Fruit fly (Drosophila melanogaster) whole organism, embryonic: ENCODE data around the gene Jon25Bi.

ENCODE experiments used
- B-H2 ChIP-seq: fragments of 200-800 bp; sonication (Bioruptor generic); optimal IDR thresholded peaks from 2 replicates; lab custom pipeline; 2018; ENCODE audit warnings: missing biosample characterization, mild to moderate bottlenecking, missing genetic modification characterization
- BtbVII ChIP-seq: fragments of 200-800 bp; sonication (Bioruptor generic); optimal IDR thresholded peaks from 3 replicates; lab custom pipeline; 2017; ENCODE audit warnings: missing biosample characterization, mild to moderate bottlenecking, missing genetic modification characterization
- CG10147 ChIP-seq: fragments of 200-800 bp; sonication (Bioruptor generic); optimal IDR thresholded peaks from 2 replicates; lab custom pipeline; 2019; ENCODE audit warnings: missing biosample characterization, mild to moderate bottlenecking, missing genetic modification characterization, moderate library complexity
- CG12391 ChIP-seq: fragments of 200-800 bp; sonication (Bioruptor generic); optimal IDR thresholded peaks from 3 replicates; lab custom pipeline; 2018; ENCODE audit warnings: missing biosample characterization, mild to moderate bottlenecking, missing genetic modification characterization, moderate library complexity
- CG12744 ChIP-seq: fragments of 200-800 bp; sonication (Bioruptor generic); optimal IDR thresholded peaks from 2 replicates; lab custom pipeline; 2016; ENCODE audit warnings: missing biosample characterization, missing genetic modification characterization
- CG13424 ChIP-seq: fragments of 200-800 bp; sonication (Bioruptor generic); optimal IDR thresholded peaks from 2 replicates; lab custom pipeline; 2019; ENCODE audit warnings: missing biosample characterization, mild to moderate bottlenecking, missing genetic modification characterization, moderate library complexity
- CG13624 ChIP-seq: fragments of 200-800 bp; sonication (Bioruptor generic); optimal IDR thresholded peaks from 2 replicates; lab custom pipeline; 2016; ENCODE audit warnings: missing biosample characterization, missing genetic modification characterization
- CG17328 ChIP-seq: fragments of 200-800 bp; sonication (Bioruptor generic); IDR thresholded peaks from 2 replicates; pipeline ENCODE4 v1.3.6; 2022; ENCODE audit warnings: missing biosample characterization, missing genetic modification characterization
- CG17912 ChIP-seq: fragments of 200-800 bp; sonication (Bioruptor generic); optimal IDR thresholded peaks from 2 replicates; lab custom pipeline; 2018; ENCODE audit warnings: missing biosample characterization, mild to moderate bottlenecking, missing genetic modification characterization
- CG2129 ChIP-seq: fragments of 200-800 bp; sonication (Bioruptor generic); IDR thresholded peaks from 2 replicates; pipeline ENCODE4 v1.3.6; 2022; ENCODE audit warnings: missing biosample characterization, missing genetic modification characterization; ENCODE audit not compliant: partially characterized antibody
- CG2202 ChIP-seq: fragments of 200-800 bp; sonication (Bioruptor generic); optimal IDR thresholded peaks from 2 replicates; lab custom pipeline; 2018; ENCODE audit warnings: missing biosample characterization, mild to moderate bottlenecking, missing genetic modification characterization
- CG30431 ChIP-seq: fragments of 200-800 bp; sonication (Bioruptor generic); optimal IDR thresholded peaks from 2 replicates; lab custom pipeline; 2017; ENCODE audit warnings: missing biosample characterization, missing genetic modification characterization
- CG32532 ChIP-seq: fragments of 200-800 bp; sonication (Bioruptor generic); IDR thresholded peaks from 2 replicates; pipeline ENCODE4 v1.3.6; 2022; ENCODE audit warnings: missing biosample characterization, missing genetic modification characterization
- CG32767 ChIP-seq: fragments of 200-800 bp; sonication (Bioruptor generic); IDR thresholded peaks from 2 replicates; pipeline ENCODE4 v1.3.6; 2022; ENCODE audit warnings: missing biosample characterization, missing genetic modification characterization
- CG3281 ChIP-seq: fragments of 200-800 bp; sonication (Bioruptor generic); optimal IDR thresholded peaks from 3 replicates; lab custom pipeline; 2017; ENCODE audit warnings: missing biosample characterization, mild to moderate bottlenecking, missing genetic modification characterization
- CG3726 ChIP-seq: fragments of 200-800 bp; sonication (Bioruptor generic); IDR thresholded peaks from 3 replicates; pipeline ENCODE4, ENCODE4 v1.3.6; 2022; ENCODE audit warnings: missing biosample characterization, missing genetic modification characterization
- CG4360 ChIP-seq: fragments of 200-800 bp; sonication (Bioruptor generic); IDR thresholded peaks from 2 replicates; pipeline ENCODE4 v1.3.6; 2022; ENCODE audit warnings: missing biosample characterization, missing genetic modification characterization
- CG6175 ChIP-seq: fragments of 200-800 bp; sonication (Bioruptor generic); IDR thresholded peaks from 3 replicates; pipeline ENCODE4 v1.3.6; 2022; ENCODE audit warnings: missing biosample characterization, missing genetic modification characterization
- CG7556 ChIP-seq: fragments of 200-800 bp; sonication (Bioruptor generic); optimal IDR thresholded peaks from 2 replicates; lab custom pipeline; 2017; ENCODE audit warnings: missing biosample characterization, mild to moderate bottlenecking, missing genetic modification characterization
- CG8359 ChIP-seq: fragments of 200-800 bp; sonication (Bioruptor generic); optimal IDR thresholded peaks from 2 replicates; lab custom pipeline; 2017; ENCODE audit warnings: missing biosample characterization, mild to moderate bottlenecking, missing genetic modification characterization, borderline replicate concordance
- Dp ChIP-seq: fragments of 200-800 bp; sonication (Bioruptor generic); optimal IDR thresholded peaks from 2 replicates; lab custom pipeline; 2018; ENCODE audit warnings: missing biosample characterization, mild to moderate bottlenecking, missing genetic modification characterization, moderate library complexity
- Elba2 ChIP-seq: fragments of 200-800 bp; sonication (Bioruptor generic); optimal IDR thresholded peaks from 3 replicates; lab custom pipeline; 2016; ENCODE audit warnings: missing biosample characterization, missing genetic modification characterization
- Ets97D ChIP-seq: fragments of 200-800 bp; sonication (Bioruptor generic); optimal IDR thresholded peaks from 3 replicates; lab custom pipeline; 2016; ENCODE audit warnings: missing biosample characterization, missing genetic modification characterization
- Hmx ChIP-seq: fragments of 200-800 bp; sonication (Bioruptor generic); optimal IDR thresholded peaks from 2 replicates; lab custom pipeline; 2016; ENCODE audit warnings: missing biosample characterization, missing genetic modification characterization
- MESR4 ChIP-seq: fragments of 200-800 bp; sonication (Bioruptor generic); optimal IDR thresholded peaks from 2 replicates; lab custom pipeline; 2018; ENCODE audit warnings: missing biosample characterization, mild to moderate bottlenecking, missing genetic modification characterization, moderate library complexity
- Max ChIP-seq: fragments of 200-800 bp; sonication (Bioruptor generic); optimal IDR thresholded peaks from 2 replicates; lab custom pipeline; 2016; ENCODE audit warnings: missing biosample characterization, mild to moderate bottlenecking, missing genetic modification characterization
- Sry-β ChIP-seq: fragments of 200-800 bp; sonication (Bioruptor generic); optimal IDR thresholded peaks from 2 replicates; lab custom pipeline; 2018; ENCODE audit warnings: missing biosample characterization, mild to moderate bottlenecking, missing genetic modification characterization, moderate library complexity
- Taf1 ChIP-seq: fragments of 200-800 bp; sonication (Bioruptor generic); IDR thresholded peaks from 2 replicates; pipeline ENCODE4 v1.3.6; 2022; ENCODE audit warnings: missing biosample characterization, missing genetic modification characterization
- aop ChIP-seq: fragments of 200-800 bp; sonication (Bioruptor generic); IDR thresholded peaks from 2 replicates; pipeline ENCODE4 v1.3.6; 2022; ENCODE audit warnings: missing biosample characterization, missing genetic modification characterization
- cas ChIP-seq: fragments of 200-800 bp; sonication (Bioruptor generic); IDR thresholded peaks from 2 replicates; pipeline ENCODE4 v1.3.6; 2022; ENCODE audit warnings: missing biosample characterization, missing genetic modification characterization
- caup ChIP-seq: fragments of 200-800 bp; sonication (Bioruptor generic); optimal IDR thresholded peaks from 3 replicates; lab custom pipeline; 2017; ENCODE audit warnings: missing biosample characterization, mild to moderate bottlenecking, missing genetic modification characterization, moderate library complexity; ENCODE audit not compliant: severe bottlenecking
- chm ChIP-seq: fragments of 200-800 bp; sonication (Bioruptor generic); IDR thresholded peaks from 2 replicates; pipeline ENCODE4 v1.3.6; 2022; ENCODE audit warnings: missing biosample characterization, missing genetic modification characterization
- crc ChIP-seq: fragments of 200-800 bp; sonication (Bioruptor generic); optimal IDR thresholded peaks from 2 replicates; lab custom pipeline; 2016; ENCODE audit warnings: missing biosample characterization, missing genetic modification characterization
- croc ChIP-seq: fragments of 200-800 bp; sonication (Bioruptor generic); conservative IDR thresholded peaks from 3 replicates; pipeline ENCODE4 v1.3.6; 2022; ENCODE audit warnings: missing biosample characterization, missing genetic modification characterization
- da ChIP-seq: fragments of 200-800 bp; sonication (Bioruptor generic); optimal IDR thresholded peaks from 2 replicates; lab custom pipeline; 2016; ENCODE audit warnings: missing biosample characterization, missing genetic modification characterization
- dm ChIP-seq: fragments of 200-800 bp; sonication (Bioruptor generic); optimal IDR thresholded peaks from 3 replicates; lab custom pipeline; 2016; ENCODE audit warnings: missing biosample characterization, missing genetic modification characterization
- emc ChIP-seq: fragments of 200-800 bp; sonication (Bioruptor generic); optimal IDR thresholded peaks from 2 replicates; lab custom pipeline; 2016; ENCODE audit warnings: missing biosample characterization, missing genetic modification characterization
- fd96Cb ChIP-seq: fragments of 200-800 bp; sonication (Bioruptor generic); optimal IDR thresholded peaks from 2 replicates; lab custom pipeline; 2018; ENCODE audit warnings: missing biosample characterization, mild to moderate bottlenecking, missing genetic modification characterization, moderate library complexity
- grau ChIP-seq: fragments of 200-800 bp; optimal IDR thresholded peaks from 3 replicates; lab custom pipeline; 2019; ENCODE audit warnings: missing biosample characterization, mild to moderate bottlenecking, missing genetic modification characterization, moderate library complexity
- gt ChIP-seq: fragments of 200-800 bp; sonication (Bioruptor generic); IDR thresholded peaks from 2 replicates; pipeline ENCODE4 v1.3.6; 2022; ENCODE audit warnings: missing biosample characterization, missing genetic modification characterization
- hb ChIP-seq: fragments of 200-800 bp; sonication (Bioruptor generic); IDR thresholded peaks from 3 replicates; pipeline ENCODE4 v1.3.6; 2022; ENCODE audit warnings: missing biosample characterization, missing genetic modification characterization; ENCODE audit not compliant: partially characterized antibody
- lov ChIP-seq, 2 experiments: fragments of 200-800 bp in 1 of 2; fragments of >200 bp in 1 of 2; sonication (Bioruptor generic) in 1 of 2; IDR thresholded peaks in 1 of 2; optimal IDR thresholded peaks in 1 of 2; 2 replicates in 1 of 2; 3 replicates in 1 of 2; pipeline versions ENCODE4 v1.3.6 to Lab custom; 2017 to 2022; ENCODE audit warnings: missing biosample characterization in 1 of 2, missing genetic modification characterization in 1 of 2
- otp ChIP-seq: fragments of 200-800 bp; sonication (Bioruptor generic); IDR thresholded peaks from 3 replicates; pipeline ENCODE4, ENCODE4 v1.3.6; 2022; ENCODE audit warnings: missing biosample characterization, missing genetic modification characterization
- run ChIP-seq: fragments of 200-800 bp; sonication (Bioruptor generic); optimal IDR thresholded peaks from 3 replicates; lab custom pipeline; 2018; ENCODE audit warnings: missing biosample characterization, mild to moderate bottlenecking, missing genetic modification characterization
- scrt ChIP-seq: fragments of 200-800 bp; sonication (Bioruptor generic); optimal IDR thresholded peaks from 2 replicates; lab custom pipeline; 2018; ENCODE audit warnings: missing biosample characterization, mild to moderate bottlenecking, missing genetic modification characterization, moderate library complexity
- slou ChIP-seq: fragments of 200-800 bp; sonication (Bioruptor generic); optimal IDR thresholded peaks from 3 replicates; lab custom pipeline; 2016; ENCODE audit warnings: missing biosample characterization, missing genetic modification characterization
- sqz ChIP-seq: fragments of 200-800 bp; sonication (Bioruptor generic); optimal IDR thresholded peaks from 3 replicates; lab custom pipeline; 2018; ENCODE audit warnings: missing biosample characterization, mild to moderate bottlenecking, missing genetic modification characterization
- trh ChIP-seq: fragments of 200-800 bp; sonication (Bioruptor generic); optimal IDR thresholded peaks from 2 replicates; lab custom pipeline; 2016; ENCODE audit warnings: missing biosample characterization, missing genetic modification characterization
- unc-4 ChIP-seq: fragments of 200-800 bp; sonication (Bioruptor generic); IDR thresholded peaks from 2 replicates; pipeline ENCODE4 v1.3.6; 2022; ENCODE audit warnings: missing biosample characterization, missing genetic modification characterization; ENCODE audit not compliant: partially characterized antibody
- unpg ChIP-seq: fragments of 200-800 bp; sonication (Bioruptor generic); optimal IDR thresholded peaks from 3 replicates; lab custom pipeline; 2018; ENCODE audit warnings: missing biosample characterization, mild to moderate bottlenecking, missing genetic modification characterization, moderate library complexity

Gene Jon25Bi

dm6 chr2L:4945300-4945699, 9.6 kb downstream of the Jon25Bi start, which contains the start of the genes mRpL24 and betaggt-I (continued):
- TF ChIP-seq dm (GFP tag; lab: Kevin White, UChicago) (peak; percentile 67), caup (GFP tag; lab: Kevin White, UChicago) (peak; percentile 93), CG8359 (GFP tag; lab: Kevin White, UChicago) (peak; percentile 77), croc (GFP tag; lab: Robert Waterston, UW) (peak; percentile 93), CG2202 (tag; lab: Kevin White, UChicago) (peak; percentile 89), emc (GFP tag; lab: Kevin White, UChicago) (peak; percentile 45), CG4360 (peak; percentile 76), unpg (peak; percentile 98), gt (peak; percentile 90), sqz (GFP tag; lab: Kevin White, UChicago) (no peak), cas (GFP tag; lab: Robert Waterston, UW) (peak; percentile 89), run (tag; lab: Kevin White, UChicago) (peak; percentile 88), trh (GFP tag; lab: Kevin White, UChicago) (peak; percentile 89), CG13624 (GFP tag; lab: Kevin White, UChicago) (peak; percentile 64), CG12744 (GFP tag; lab: Kevin White, UChicago) (peak; percentile 78), fd96Cb (tag; lab: Kevin White, UChicago) (peak; percentile 94), CG32532 (peak; percentile 97), lov (optimal IDR thresholded peaks at IDR 0.05; lab: Kevin White, UChicago) (no peak), lov (GFP tag; IDR thresholded peaks at IDR 0.05; lab: Robert Waterston, UW) (peak; percentile 93), chm (GFP tag; lab: Robert Waterston, UW) (peak; percentile 94), CG3726 (GFP tag; lab: Robert Waterston, UW) (peak; percentile 88), slou (peak; percentile 89), da (GFP tag; lab: Kevin White, UChicago) (peak; percentile 44), CG6175 (GFP tag; lab: Robert Waterston, UW) (peak; percentile 92), unc-4 (GFP tag; lab: Robert Waterston, UW) (no peak), MESR4 (GFP tag; lab: Kevin White, UChicago) (peak; percentile 77), CG17912 (peak; percentile 90), aop (GFP tag; lab: Robert Waterston, UW) (peak; percentile 87), CG12391 (peak; percentile 99), Sry-β (GFP tag; lab: Kevin White, UChicago) (peak; percentile 43), CG32767 (GFP tag; lab: Robert Waterston, UW) (peak; percentile 97), otp (peak; percentile 95), hb (GFP tag; lab: Robert Waterston, UW) (no peak), grau (tag; lab: Kevin White, UChicago) (peak; percentile 97), CG7556 (peak; percentile 94), CG2129 (GFP tag; lab: Robert Waterston, UW) (no peak), Taf1 (peak; percentile 85), CG10147 (GFP tag; lab: Kevin White, UChicago) (peak; percentile 96), CG13424 (peak; percentile 98), B-H2 (peak; percentile 96), CG30431 (GFP tag; lab: Kevin White, UChicago) (peak; percentile 87), CG3281 (peak; percentile 95), BtbVII (GFP tag; lab: Kevin White, UChicago) (peak; percentile 92), Ets97D (GFP tag; lab: Kevin White, UChicago) (peak; percentile 61), crc (GFP tag; lab: Kevin White, UChicago) (no peak), Hmx (peak; percentile 80), Max (GFP tag; lab: Kevin White, UChicago) (peak; percentile 94), Dp (GFP tag; lab: Kevin White, UChicago) (peak; percentile 25), Elba2 (GFP tag; lab: Kevin White, UChicago) (peak; percentile 60), scrt (GFP tag; lab: Kevin White, UChicago) (peak; percentile 91), CG17328 (peak; percentile 98)
